Fruit fly (Drosophila melanogaster): ENCODE results near the gene Ncc69.

- no peak for TF ChIP-seq Sry-β (GFP tag; optimal IDR thresholded peaks at IDR 0.05)
- no peak for TF ChIP-seq CTCF (GFP tag; optimal IDR thresholded peaks at IDR 0.05)
- no peak for TF ChIP-seq CG2889 (GFP tag; IDR thresholded peaks at IDR 0.05)
- no peak for TF ChIP-seq insv (GFP tag; optimal IDR thresholded peaks at IDR 0.05)
- no peak for TF ChIP-seq Vsx1 (GFP tag; optimal IDR thresholded peaks at IDR 0.05)
These were observed 16.5 kb upstream of the Ncc69 start for dm6 chr3L:12407779-12408178.

All from whole organism, embryonic.